Worm (Caenorhabditis elegans) whole organism, L1 larva: ENCODE data around the gene usp-46.

Source experiments
- C04F5.9 ChIP-seq: sonication (generic microtip); optimal IDR thresholded peaks from 2 replicates; lab custom pipeline; 2016; ENCODE audit warnings: missing genetic modification characterization, missing compliant biosample characterization
- alr-1 ChIP-seq: fragments of 200-800 bp; sonication (Bioruptor generic); optimal IDR thresholded peaks from 2 replicates; lab custom pipeline; 2018; ENCODE audit warnings: borderline replicate concordance, mild to moderate bottlenecking, missing genetic modification characterization, missing compliant biosample characterization
- blmp-1 ChIP-seq: fragments of 150-350 bp; optimal IDR thresholded peaks from 2 replicates; lab custom pipeline; 2014; ENCODE audit warnings: missing biosample characterization, missing genetic modification characterization
- ceh-63 ChIP-seq: fragments of 200-800 bp; sonication (Bioruptor generic); optimal IDR thresholded peaks from 2 replicates; lab custom pipeline; 2018; ENCODE audit warnings: mild to moderate bottlenecking, missing genetic modification characterization, missing compliant biosample characterization
- ceh-8 ChIP-seq: fragments of 200-800 bp; sonication (Bioruptor generic); optimal IDR thresholded peaks from 2 replicates; lab custom pipeline; 2018; ENCODE audit warnings: mild to moderate bottlenecking, missing genetic modification characterization, moderate library complexity, missing compliant biosample characterization
- ceh-82 ChIP-seq, 3 experiments: fragments of 150-350 bp in 1 of 3; sonication (generic microtip) in 2 of 3; optimal IDR thresholded peaks; 2 replicates each; lab custom pipeline; 2014 to 2017; ENCODE audit warnings: missing biosample characterization in 3 of 3, missing genetic modification characterization in 3 of 3
- ceh-90 ChIP-seq: sonication (generic microtip); optimal IDR thresholded peaks from 2 replicates; lab custom pipeline; 2016; ENCODE audit warnings: missing genetic modification characterization, missing compliant biosample characterization
- ces-1 ChIP-seq: fragments of 150-350 bp; optimal IDR thresholded peaks from 2 replicates; lab custom pipeline; 2014; ENCODE audit warnings: missing biosample characterization, missing genetic modification reagents, missing genetic modification characterization
- efl-1 ChIP-seq, 4 experiments: fragments of 150-350 bp; optimal IDR thresholded peaks in 3 of 4; peaks in 1 of 4; 1 replicate in 1 of 4; 2 replicates in 3 of 4; lab custom pipeline; 2014; ENCODE audit warnings: missing biosample characterization in 2 of 4, missing genetic modification characterization in 2 of 4, missing genetic modification reagents in 2 of 4
- egl-13 ChIP-seq: sonication (generic microtip); optimal IDR thresholded peaks from 2 replicates; lab custom pipeline; 2016; ENCODE audit warnings: missing genotype, missing genetic modification reagents, missing genetic modification characterization, missing compliant biosample characterization
- egl-27 ChIP-seq, 2 experiments: fragments of 150-350 bp in 1 of 2; sonication (generic microtip); optimal IDR thresholded peaks; 3 replicates each; lab custom pipeline; 2017 to 2018; ENCODE audit warnings: missing biosample characterization in 2 of 2, missing genetic modification characterization in 2 of 2, missing genetic modification reagents in 2 of 2
- elt-2 ChIP-seq: sonication (generic microtip); optimal IDR thresholded peaks from 2 replicates; lab custom pipeline; 2016; ENCODE audit warnings: missing genetic modification characterization, mild to moderate bottlenecking, inconsistent platforms, missing compliant biosample characterization, missing genetic modification reagents
- elt-3 ChIP-seq, 6 experiments: fragments of 150-350 bp in 1 of 6; sonication (generic microtip); optimal IDR thresholded peaks; 2 replicates each; lab custom pipeline; 2017 to 2018; ENCODE audit warnings: missing biosample characterization in 6 of 6, missing genetic modification characterization in 6 of 6, inconsistent platforms in 1 of 6
- fkh-4 ChIP-seq: sonication (generic microtip); optimal IDR thresholded peaks from 2 replicates; lab custom pipeline; 2016; ENCODE audit warnings: missing compliant biosample characterization, missing genetic modification characterization, borderline replicate concordance
- fkh-8 ChIP-seq: sonication (generic microtip); optimal IDR thresholded peaks from 2 replicates; lab custom pipeline; 2016; ENCODE audit warnings: mild to moderate bottlenecking, missing genetic modification characterization, missing compliant biosample characterization
- fos-1 ChIP-seq: fragments of 150-350 bp; optimal IDR thresholded peaks from 2 replicates; lab custom pipeline; 2014; ENCODE audit warnings: missing biosample characterization, missing genetic modification characterization
- hlh-17 ChIP-seq: fragments of 200-800 bp; sonication (Bioruptor generic); optimal IDR thresholded peaks from 2 replicates; lab custom pipeline; 2018; ENCODE audit warnings: missing genetic modification characterization, mild to moderate bottlenecking, missing compliant biosample characterization, moderate library complexity, borderline replicate concordance
- hlh-4 ChIP-seq: sonication (generic microtip); optimal IDR thresholded peaks from 2 replicates; lab custom pipeline; 2016; ENCODE audit warnings: mild to moderate bottlenecking, missing genetic modification characterization, missing compliant biosample characterization
- hpl-2 ChIP-seq: fragments of 150-350 bp; optimal IDR thresholded peaks from 2 replicates; lab custom pipeline; 2014; ENCODE audit warnings: missing biosample characterization, missing genetic modification reagents, missing genetic modification characterization
- isw-1 ChIP-seq: fragments of 200-800 bp; sonication (Bioruptor generic); IDR thresholded peaks from 2 replicates; pipeline ENCODE4 v1.3.6; 2022; ENCODE audit warnings: missing genetic modification characterization, missing compliant biosample characterization
- jun-1 ChIP-seq: fragments of 150-350 bp; optimal IDR thresholded peaks from 2 replicates; lab custom pipeline; 2014; ENCODE audit warnings: missing biosample characterization, missing genetic modification reagents, missing genetic modification characterization
- lin-13 ChIP-seq: fragments of 150-350 bp; optimal IDR thresholded peaks from 2 replicates; lab custom pipeline; 2014; ENCODE audit warnings: missing biosample characterization, missing genetic modification reagents, missing genetic modification characterization
- lin-14 ChIP-seq: fragments of 200-800 bp; sonication (Bioruptor generic); optimal IDR thresholded peaks from 2 replicates; lab custom pipeline; 2018; ENCODE audit warnings: mild to moderate bottlenecking, missing genetic modification characterization, moderate library complexity, missing compliant biosample characterization
- lin-35 ChIP-seq, 2 experiments: fragments of 150-350 bp; optimal IDR thresholded peaks; 2 replicates each; lab custom pipeline; 2014; ENCODE audit warnings: missing biosample characterization in 2 of 2, missing genetic modification characterization in 2 of 2, missing genetic modification reagents in 2 of 2
- lin-39 ChIP-seq: fragments of 150-350 bp; optimal IDR thresholded peaks from 2 replicates; lab custom pipeline; 2014; ENCODE audit warnings: missing biosample characterization, missing genetic modification reagents, missing genetic modification characterization
- lir-3 ChIP-seq: sonication (generic microtip); optimal IDR thresholded peaks from 2 replicates; lab custom pipeline; 2016; ENCODE audit warnings: mild to moderate bottlenecking, missing genetic modification characterization, moderate library complexity, missing compliant biosample characterization; ENCODE audit not compliant: poor library complexity
- lsy-2 ChIP-seq, 2 experiments: fragments of 150-350 bp; optimal IDR thresholded peaks; 2 replicates each; lab custom pipeline; 2014; ENCODE audit warnings: missing biosample characterization in 2 of 2, missing genetic modification characterization in 2 of 2
- mab-9 ChIP-seq: fragments of 200-800 bp; sonication (Bioruptor generic); IDR thresholded peaks from 2 replicates; pipeline ENCODE4 v1.3.6; 2022; ENCODE audit warnings: missing genetic modification reagents, missing genetic modification characterization, missing compliant biosample characterization
- mef-2 ChIP-seq: fragments of 150-350 bp; optimal IDR thresholded peaks from 2 replicates; lab custom pipeline; 2014; ENCODE audit warnings: missing biosample characterization, missing genetic modification characterization
- nhr-11 ChIP-seq: fragments of 150-350 bp; optimal IDR thresholded peaks from 2 replicates; lab custom pipeline; 2014; ENCODE audit warnings: missing biosample characterization, missing genetic modification characterization
- nhr-47 ChIP-seq: sonication (generic microtip); optimal IDR thresholded peaks from 2 replicates; lab custom pipeline; 2016; ENCODE audit warnings: mild to moderate bottlenecking, missing genetic modification characterization, moderate library complexity, missing compliant biosample characterization
- nhr-71 ChIP-seq: sonication (generic microtip); optimal IDR thresholded peaks from 2 replicates; lab custom pipeline; 2016; ENCODE audit warnings: mild to moderate bottlenecking, missing genetic modification characterization, moderate library complexity, missing compliant biosample characterization
- nhr-77 ChIP-seq: fragments of 150-350 bp; optimal IDR thresholded peaks from 2 replicates; lab custom pipeline; 2014; ENCODE audit warnings: missing biosample characterization, missing genetic modification characterization
- nhr-85 ChIP-seq: sonication (generic microtip); peaks from one replicate; lab custom pipeline; 2016; ENCODE audit warnings: missing genetic modification characterization, inconsistent platforms, missing compliant biosample characterization
- pax-3 ChIP-seq: fragments of 200-800 bp; sonication (Bioruptor generic); optimal IDR thresholded peaks from 2 replicates; lab custom pipeline; 2018; ENCODE audit warnings: mild to moderate bottlenecking, missing genetic modification characterization, moderate library complexity, missing compliant biosample characterization
- skn-1 ChIP-seq: fragments of 150-350 bp; optimal IDR thresholded peaks from 2 replicates; lab custom pipeline; 2014; ENCODE audit warnings: missing biosample characterization, missing genetic modification characterization
- snpc-4 ChIP-seq: fragments of 150-350 bp; optimal IDR thresholded peaks from 2 replicates; lab custom pipeline; 2014; ENCODE audit warnings: missing biosample characterization, missing genetic modification characterization
- snu-23 ChIP-seq: sonication (generic microtip); optimal IDR thresholded peaks from 2 replicates; lab custom pipeline; 2016; ENCODE audit warnings: missing genetic modification characterization, missing compliant biosample characterization
- sox-4 ChIP-seq: sonication (generic microtip); optimal IDR thresholded peaks from 2 replicates; lab custom pipeline; 2016; ENCODE audit warnings: missing genetic modification characterization, missing compliant biosample characterization
- sptf-1 ChIP-seq: fragments of 150-350 bp; optimal IDR thresholded peaks from 2 replicates; lab custom pipeline; 2014; ENCODE audit warnings: missing biosample characterization, missing genetic modification characterization
- swsn-7 ChIP-seq: sonication (generic microtip); optimal IDR thresholded peaks from 2 replicates; lab custom pipeline; 2016; ENCODE audit warnings: missing genetic modification characterization, missing compliant biosample characterization
- tbx-2 ChIP-seq: sonication (generic microtip); optimal IDR thresholded peaks from 2 replicates; lab custom pipeline; 2016; ENCODE audit warnings: missing genetic modification characterization, missing compliant biosample characterization
- tlp-1 ChIP-seq: fragments of 150-350 bp; optimal IDR thresholded peaks from 2 replicates; lab custom pipeline; 2014; ENCODE audit warnings: missing biosample characterization, missing genetic modification characterization
- unc-130 ChIP-seq: fragments of 150-350 bp; optimal IDR thresholded peaks from 2 replicates; lab custom pipeline; 2017; ENCODE audit warnings: missing biosample characterization, missing genetic modification characterization, inconsistent platforms
- unc-30 ChIP-seq: sonication (generic microtip); optimal IDR thresholded peaks from 2 replicates; lab custom pipeline; 2017; ENCODE audit warnings: missing biosample characterization, missing genetic modification characterization
- unc-62 ChIP-seq: fragments of 150-350 bp; optimal IDR thresholded peaks from 2 replicates; lab custom pipeline; 2014; ENCODE audit warnings: missing biosample characterization, missing genetic modification reagents, missing genetic modification characterization
- unc-86 ChIP-seq: sonication (generic microtip); optimal IDR thresholded peaks from 2 replicates; lab custom pipeline; 2016; ENCODE audit warnings: missing genetic modification characterization, missing compliant biosample characterization
- unc-98 ChIP-seq: fragments of 200-800 bp; sonication (Bioruptor generic); IDR thresholded peaks from 2 replicates; pipeline ENCODE4 v1.3.6; 2022; ENCODE audit warnings: missing genetic modification characterization, missing compliant biosample characterization
- xbp-1 ChIP-seq: sonication (generic microtip); optimal IDR thresholded peaks from 2 replicates; lab custom pipeline; 2016; ENCODE audit warnings: missing genetic modification characterization, missing compliant biosample characterization
- zip-4 ChIP-seq: fragments of 200-800 bp; sonication (Bioruptor generic); optimal IDR thresholded peaks from 2 replicates; lab custom pipeline; 2018; ENCODE audit warnings: mild to moderate bottlenecking, missing genetic modification characterization, moderate library complexity, missing compliant biosample characterization
- ztf-11 ChIP-seq, 2 experiments: sonication (generic microtip); optimal IDR thresholded peaks; 2 replicates each; lab custom pipeline; 2016 to 2017; ENCODE audit warnings: missing genetic modification characterization in 2 of 2, missing biosample characterization in 1 of 2, missing compliant biosample characterization in 1 of 2

The usp-46 gene

ce11 chrIII:9780665-9781304 is 4.4 kb downstream of the usp-46 start, which contains the start of gene vha-1 (continued):
- TF ChIP-seq unc-86 (tag; lab: Kevin White, UChicago): peak; percentile 55
- no peak for TF ChIP-seq hlh-17 (GFP tag; lab: Kevin White, UChicago)
- TF ChIP-seq unc-30 (tag; lab: Kevin White, UChicago): no peak
- TF ChIP-seq elt-2 (tag; lab: Kevin White, UChicago): no peak
- no peak for TF ChIP-seq mef-2 (tag; lab: Kevin White, UChicago)
- peak; percentile 86 to 97 for TF ChIP-seq lsy-2 (tag; optimal IDR thresholded peaks at IDR 0.05; lab: Kevin White, UChicago)
- TF ChIP-seq ztf-11 (tag; optimal IDR thresholded peaks at IDR 0.05; lab: Kevin White, UChicago): peak in 1 of 2 experiments; percentile 18
- peak; percentile 94 for TF ChIP-seq snu-23
- no peak for TF ChIP-seq ces-1 (GFP tag; lab: Kevin White, UChicago)
- TF ChIP-seq hlh-4 (tag; lab: Kevin White, UChicago): no peak
- no peak for TF ChIP-seq mab-9 (GFP tag; lab: Robert Waterston, UW)
- peak; percentile 66 for TF ChIP-seq jun-1 (tag; lab: Kevin White, UChicago)
- peak; percentile 90 for TF ChIP-seq nhr-71 (tag; lab: Kevin White, UChicago)
- no peak for TF ChIP-seq ceh-8 (GFP tag; lab: Kevin White, UChicago)
- TF ChIP-seq xbp-1 (tag; lab: Kevin White, UChicago): peak; percentile 67
- peak; percentile 79 to 89 for TF ChIP-seq efl-1 (optimal IDR thresholded peaks at IDR 0.05; lab: Kevin White, UChicago)
- peak; percentile 79 to 94 for TF ChIP-seq efl-1 (GFP tag; optimal IDR thresholded peaks at IDR 0.05 in 1 of 2; lab: Kevin White, UChicago)
- TF ChIP-seq lin-13 (GFP tag; lab: Kevin White, UChicago): peak; percentile 83
- TF ChIP-seq tbx-2 (tag; lab: Kevin White, UChicago): peak; percentile 81
- TF ChIP-seq fos-1 (tag; lab: Kevin White, UChicago): peak; percentile 61
- peak; percentile 88 to 91 for TF ChIP-seq lin-35 (GFP tag; optimal IDR thresholded peaks at IDR 0.05; lab: Kevin White, UChicago)
- TF ChIP-seq swsn-7 (tag; lab: Kevin White, UChicago): peak; percentile 73
- peak; percentile 43 for TF ChIP-seq snpc-4 (tag; lab: Kevin White, UChicago)
- TF ChIP-seq nhr-11 (tag; lab: Kevin White, UChicago): no peak
- TF ChIP-seq isw-1 (GFP tag; lab: Robert Waterston, UW): peak; percentile 73
- TF ChIP-seq alr-1 (tag; lab: Kevin White, UChicago): no peak
- no peak for TF ChIP-seq fkh-4 (tag; lab: Kevin White, UChicago)
- TF ChIP-seq zip-4 (GFP tag; lab: Kevin White, UChicago): no peak
- peak; percentile 34 for TF ChIP-seq lir-3
- no peak for TF ChIP-seq tlp-1 (tag; lab: Kevin White, UChicago)
- TF ChIP-seq skn-1 (tag; lab: Kevin White, UChicago): peak; percentile 91
- no peak for TF ChIP-seq egl-27 (tag; optimal IDR thresholded peaks at IDR 0.05; lab: Kevin White, UChicago)
- TF ChIP-seq pax-3 (tag; lab: Kevin White, UChicago): no peak
- no peak for TF ChIP-seq unc-98 (GFP tag; lab: Robert Waterston, UW)
- peak in 4 of 6 experiments; percentile 11 to 92 (median 79) for TF ChIP-seq elt-3 (tag; optimal IDR thresholded peaks at IDR 0.05; lab: Kevin White, UChicago)
- TF ChIP-seq unc-130 (tag; lab: Kevin White, UChicago): peak; percentile 73
- no peak for TF ChIP-seq unc-62 (GFP tag; lab: Kevin White, UChicago)
- TF ChIP-seq lin-39 (tag; lab: Kevin White, UChicago): no peak
- TF ChIP-seq ceh-90 (tag; lab: Kevin White, UChicago): no peak
- TF ChIP-seq lin-14 (GFP tag; lab: Kevin White, UChicago): peak; percentile 93
- peak; percentile 78 for TF ChIP-seq nhr-47 (tag; lab: Kevin White, UChicago)
- peak; percentile 85 for TF ChIP-seq nhr-85 (tag; lab: Kevin White, UChicago)
- TF ChIP-seq ceh-63 (GFP tag; lab: Kevin White, UChicago): no peak
- TF ChIP-seq sptf-1 (tag; lab: Kevin White, UChicago): no peak
- no peak for TF ChIP-seq C04F5.9
- peak; percentile 57 for TF ChIP-seq blmp-1 (tag; lab: Kevin White, UChicago)
- TF ChIP-seq sox-4: no peak
- TF ChIP-seq egl-13 (tag; lab: Kevin White, UChicago): peak; percentile 48
- TF ChIP-seq ceh-82 (tag; optimal IDR thresholded peaks at IDR 0.05; lab: Kevin White, UChicago): peak; percentile 74 to 95 (median 83)
- peak; percentile 90 for TF ChIP-seq nhr-77 (tag; lab: Kevin White, UChicago)
- peak; percentile 77 for TF ChIP-seq fkh-8 (tag; lab: Kevin White, UChicago)
- TF ChIP-seq hpl-2: peak; percentile 41
